Fruit fly (Drosophila melanogaster): Measurements from ENCODE around the gene CG5273.
A peak's percentile ranks its signal among the peaks of the same experiment; 100 is the strongest.

Gene CG5273

DNA sequence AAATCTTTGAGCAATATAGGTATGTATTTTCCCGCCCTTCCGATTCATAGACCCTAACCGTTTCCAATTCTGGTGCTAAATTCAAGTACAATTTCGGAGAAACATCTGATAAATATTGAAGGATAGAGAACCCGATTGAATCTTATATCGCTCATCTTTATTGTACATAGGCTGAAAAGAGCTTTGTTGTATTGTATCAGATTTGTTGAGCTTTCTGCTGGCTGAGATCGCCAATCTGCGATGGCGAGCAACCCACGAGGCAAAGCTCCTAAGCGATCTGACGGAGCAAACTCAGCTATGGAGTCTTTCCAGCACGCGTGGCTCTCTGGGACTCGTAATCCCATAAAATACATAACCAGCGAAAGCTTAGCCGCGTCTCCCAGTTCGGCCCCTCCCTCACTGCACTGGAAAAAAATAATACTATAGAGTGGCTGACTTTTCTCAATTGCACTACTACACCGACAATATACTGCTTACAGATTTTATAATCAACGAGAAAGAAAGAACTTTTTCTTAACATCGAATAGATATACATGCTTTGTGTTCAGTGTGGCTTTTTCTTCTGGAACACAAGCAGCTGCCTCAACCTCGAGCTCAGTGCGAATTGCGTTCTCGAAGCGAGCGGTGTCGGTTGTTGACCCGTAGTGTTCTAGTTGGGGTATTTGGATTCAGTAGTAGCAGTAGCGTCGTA is 3.6 kb upstream of the CG5273 start:
- TF ChIP-seq CG11902 (GFP tag; optimal IDR thresholded peaks at IDR 0.05) (peak; percentile 64), lz (GFP tag; optimal IDR thresholded peaks at IDR 0.05) (peak; percentile 84), CG10631 (GFP tag; optimal IDR thresholded peaks at IDR 0.05) (peak; percentile 89), Sox102F (GFP tag; optimal IDR thresholded peaks at IDR 0.05) (peak; percentile 85), Smox (GFP tag; optimal IDR thresholded peaks at IDR 0.05) (peak; percentile 77), CG8632 (GFP tag; optimal IDR thresholded peaks at IDR 0.05) (peak; percentile 78), CG3032 (tag; optimal IDR thresholded peaks at IDR 0.05) (peak; percentile 78), CG15336 (GFP tag; IDR thresholded peaks at IDR 0.05) (peak; percentile 91), eg (GFP tag; IDR thresholded peaks at IDR 0.05) (peak; percentile 95), CG16779 (tag; optimal IDR thresholded peaks at IDR 0.05) (peak; percentile 78), svp (GFP tag) (peak; percentile 93), CG8119 (GFP tag; IDR thresholded peaks at IDR 0.05) (peak; percentile 92), CG1621 (tag; optimal IDR thresholded peaks at IDR 0.05) (peak; percentile 79), CG11294 (GFP tag; IDR thresholded peaks at IDR 0.05) (peak; percentile 82), CG6163 (GFP tag; IDR thresholded peaks at IDR 0.05) (no peak; the same call in 1 of the 3 replicates), CG34406 (GFP tag; optimal IDR thresholded peaks at IDR 0.05) (peak; percentile 71), salr (GFP tag; optimal IDR thresholded peaks at IDR 0.05) (peak; percentile 62 to 65), cyc (GFP tag; optimal IDR thresholded peaks at IDR 0.05) (peak; percentile 84), esn (GFP tag; optimal IDR thresholded peaks at IDR 0.05) (peak; percentile 83), CG32006 (GFP tag; optimal IDR thresholded peaks at IDR 0.05) (peak; percentile 91), acj6 (GFP tag; optimal IDR thresholded peaks at IDR 0.05) (peak; percentile 82), Hr38 (GFP tag; optimal IDR thresholded peaks at IDR 0.05) (peak; percentile 60), OdsH (GFP tag; optimal IDR thresholded peaks at IDR 0.05) (peak; percentile 88), net (GFP tag; optimal IDR thresholded peaks at IDR 0.05) (peak; percentile 90), vri (GFP tag; optimal IDR thresholded peaks at IDR 0.05) (peak; percentile 96), Lpt (GFP tag; optimal IDR thresholded peaks at IDR 0.05) (peak; percentile 88), topi (GFP tag; optimal IDR thresholded peaks at IDR 0.05) (peak; percentile 81), CG8319 (GFP tag; optimal IDR thresholded peaks at IDR 0.05) (peak; percentile 48), CG6792 (GFP tag; optimal IDR thresholded peaks at IDR 0.05) (peak; percentile 83), CG9139 (GFP tag; optimal IDR thresholded peaks at IDR 0.05) (peak; percentile 66), fkh (GFP tag; optimal IDR thresholded peaks at IDR 0.05) (peak; percentile 52), dsx (GFP tag; optimal IDR thresholded peaks at IDR 0.05; ENCODE audit: poor library complexity, severe bottlenecking) (peak; percentile 79), Ets21C (GFP tag; optimal IDR thresholded peaks at IDR 0.05) (peak; percentile 67), Hr39 (GFP tag; optimal IDR thresholded peaks at IDR 0.05) (peak; percentile 84), fd59A (GFP tag; optimal IDR thresholded peaks at IDR 0.05) (peak; percentile 68), CG11762 (GFP tag; optimal IDR thresholded peaks at IDR 0.05; ENCODE audit: insufficient read depth) (peak; percentile 84), pdm3 (GFP tag; optimal IDR thresholded peaks at IDR 0.05) (peak; percentile 91), CG7368 (GFP tag; optimal IDR thresholded peaks at IDR 0.05) (peak; percentile 83), CG3919 (GFP tag; optimal IDR thresholded peaks at IDR 0.05) (peak; percentile 88), Hr4 (GFP tag; optimal IDR thresholded peaks at IDR 0.05) (peak; percentile 91), Eip75B (GFP tag; optimal IDR thresholded peaks at IDR 0.05) (peak; percentile 90), Sox14 (GFP tag; optimal IDR thresholded peaks at IDR 0.05) (peak; percentile 94), CG6276 (GFP tag; optimal IDR thresholded peaks at IDR 0.05) (peak; percentile 91), Gug (GFP tag; IDR thresholded peaks at IDR 0.05) (peak; percentile 90), Blimp-1 (GFP tag; optimal IDR thresholded peaks at IDR 0.05) (peak; percentile 10), Ets96B (tag; optimal IDR thresholded peaks at IDR 0.05) (peak; percentile 83), spab (GFP tag; optimal IDR thresholded peaks at IDR 0.05) (peak; percentile 71), ss (GFP tag; optimal IDR thresholded peaks at IDR 0.05) (peak; percentile 84), CG6808 (GFP tag; optimal IDR thresholded peaks at IDR 0.05) (peak; percentile 77), CG31627 (GFP tag; optimal IDR thresholded peaks at IDR 0.05) (peak; percentile 80), fd85E (GFP tag; optimal IDR thresholded peaks at IDR 0.05) (peak; percentile 69)
